Worm (Caenorhabditis elegans) whole organism, late embryonic: ENCODE data around the gene sups-1.
A peak's percentile ranks its signal among the peaks of the same experiment; 100 is the strongest.

ENCODE experiments used
- C08G9.2 ChIP-seq: sonication (generic microtip); optimal IDR thresholded peaks from 2 replicates; lab custom pipeline; 2016; ENCODE audit warnings: mild to moderate bottlenecking, missing genetic modification characterization, moderate library complexity, missing compliant biosample characterization
- C38D4.7 ChIP-seq: fragments of 200-800 bp; sonication (Bioruptor generic); optimal IDR thresholded peaks from 2 replicates; lab custom pipeline; 2018; ENCODE audit warnings: mild to moderate bottlenecking, missing genetic modification characterization, moderate library complexity, missing compliant biosample characterization
- F13H6.1 ChIP-seq: sonication (generic microtip); optimal IDR thresholded peaks from 2 replicates; lab custom pipeline; 2016; ENCODE audit warnings: missing genetic modification characterization, missing compliant biosample characterization
- K02D7.2 ChIP-seq: sonication (generic microtip); optimal IDR thresholded peaks from 2 replicates; lab custom pipeline; 2017; ENCODE audit warnings: mild to moderate bottlenecking, missing genetic modification characterization, missing compliant biosample characterization
- K09A11.1 ChIP-seq: sonication (generic microtip); optimal IDR thresholded peaks from 2 replicates; lab custom pipeline; 2017; ENCODE audit warnings: antibody characterized with exemption, mild to moderate bottlenecking, missing genetic modification characterization, missing compliant biosample characterization; ENCODE audit not compliant: insufficient read depth
- T23F11.4 ChIP-seq: fragments of 200-800 bp; sonication (Bioruptor generic); optimal IDR thresholded peaks from 2 replicates; lab custom pipeline; 2018; ENCODE audit warnings: mild to moderate bottlenecking, missing genetic modification characterization, missing compliant biosample characterization
- Y22D7AL.16 ChIP-seq: sonication (generic microtip); optimal IDR thresholded peaks from 2 replicates; lab custom pipeline; 2016; ENCODE audit warnings: missing genetic modification characterization, missing compliant biosample characterization
- ahr-1 ChIP-seq: sonication (generic microtip); optimal IDR thresholded peaks from 2 replicates; lab custom pipeline; 2016; ENCODE audit warnings: missing genetic modification characterization, missing compliant biosample characterization
- ceh-19 ChIP-seq: fragments of 200-800 bp; sonication (Bioruptor generic); optimal IDR thresholded peaks from 2 replicates; lab custom pipeline; 2018; ENCODE audit warnings: mild to moderate bottlenecking, missing genetic modification characterization, missing compliant biosample characterization
- ceh-22 ChIP-seq: sonication (generic microtip); optimal IDR thresholded peaks from 2 replicates; lab custom pipeline; 2017; ENCODE audit warnings: missing biosample characterization, missing genetic modification characterization
- ceh-24 ChIP-seq: sonication (generic microtip); optimal IDR thresholded peaks from 2 replicates; lab custom pipeline; 2016; ENCODE audit warnings: mild to moderate bottlenecking, missing genetic modification characterization, missing compliant biosample characterization
- ceh-34 ChIP-seq: sonication (generic microtip); optimal IDR thresholded peaks from 2 replicates; lab custom pipeline; 2016; ENCODE audit warnings: mild to moderate bottlenecking, missing genetic modification characterization, missing compliant biosample characterization
- ceh-45 ChIP-seq: fragments of 200-800 bp; sonication (Bioruptor generic); IDR thresholded peaks from 2 replicates; pipeline ENCODE4 v1.3.6; 2022; ENCODE audit warnings: missing genetic modification reagents, missing genetic modification characterization, missing compliant biosample characterization
- che-1 ChIP-seq: sonication (generic microtip); optimal IDR thresholded peaks from 2 replicates; lab custom pipeline; 2016; ENCODE audit warnings: mild to moderate bottlenecking, missing genetic modification characterization, missing compliant biosample characterization
- elt-2 ChIP-seq: sonication (generic microtip); optimal IDR thresholded peaks from 2 replicates; lab custom pipeline; 2016; ENCODE audit warnings: missing genetic modification reagents, missing genetic modification characterization, missing compliant biosample characterization
- hlh-30 ChIP-seq: sonication (generic microtip); optimal IDR thresholded peaks from 2 replicates; lab custom pipeline; 2017; ENCODE audit warnings: antibody characterized with exemption, missing genetic modification characterization, missing compliant biosample characterization; ENCODE audit not compliant: insufficient read depth
- hlh-6 ChIP-seq: sonication (generic microtip); optimal IDR thresholded peaks from 2 replicates; lab custom pipeline; 2016; ENCODE audit warnings: missing genotype, missing genetic modification characterization, missing compliant biosample characterization
- hlh-8 ChIP-seq: sonication (generic microtip); optimal IDR thresholded peaks from 2 replicates; lab custom pipeline; 2016; ENCODE audit warnings: missing genotype, missing genetic modification characterization, missing compliant biosample characterization
- madf-2 ChIP-seq: sonication (generic microtip); optimal IDR thresholded peaks from 2 replicates; lab custom pipeline; 2017; ENCODE audit warnings: missing genetic modification characterization, missing compliant biosample characterization
- mec-3 ChIP-seq: sonication (generic microtip); optimal IDR thresholded peaks from 2 replicates; lab custom pipeline; 2016; ENCODE audit warnings: borderline replicate concordance, missing genetic modification characterization, missing compliant biosample characterization
- nfya-1 ChIP-seq: sonication (generic microtip); optimal IDR thresholded peaks from 2 replicates; lab custom pipeline; 2017; ENCODE audit warnings: missing genetic modification characterization, mild to moderate bottlenecking, missing compliant biosample characterization, antibody characterized with exemption, moderate library complexity
- nhr-232 ChIP-seq: sonication (generic microtip); optimal IDR thresholded peaks from 2 replicates; lab custom pipeline; 2016; ENCODE audit warnings: missing genetic modification characterization, missing compliant biosample characterization
- npax-4 ChIP-seq: sonication (generic microtip); optimal IDR thresholded peaks from 2 replicates; lab custom pipeline; 2016; ENCODE audit warnings: missing genetic modification characterization, missing compliant biosample characterization
- odd-2 ChIP-seq: sonication (generic microtip); optimal IDR thresholded peaks from 2 replicates; lab custom pipeline; 2017; ENCODE audit warnings: antibody characterized with exemption, mild to moderate bottlenecking, missing genetic modification characterization, missing compliant biosample characterization
- pha-2 ChIP-seq: sonication (generic microtip); optimal IDR thresholded peaks from 2 replicates; lab custom pipeline; 2017; ENCODE audit warnings: mild to moderate bottlenecking, missing genetic modification characterization, missing compliant biosample characterization
- pha-4 ChIP-seq: fragments of 150-350 bp; optimal IDR thresholded peaks from 2 replicates; lab custom pipeline; 2018; ENCODE audit warnings: missing biosample characterization, missing genetic modification reagents, missing genetic modification characterization
- pros-1 ChIP-seq: fragments of 150-350 bp; optimal IDR thresholded peaks from 2 replicates; lab custom pipeline; 2014; ENCODE audit warnings: missing biosample characterization, missing genetic modification reagents, missing genetic modification characterization
- sox-2 ChIP-seq: fragments of 200-800 bp; sonication (Bioruptor generic); IDR thresholded peaks from 2 replicates; pipeline ENCODE4 v1.3.6; 2022; ENCODE audit warnings: missing genetic modification reagents, missing genetic modification characterization, missing compliant biosample characterization
- ttx-3 ChIP-seq: sonication (generic microtip); optimal IDR thresholded peaks from 2 replicates; lab custom pipeline; 2016; ENCODE audit warnings: missing genetic modification reagents, missing genetic modification characterization, missing compliant biosample characterization
- unc-3 ChIP-seq, 2 experiments: fragments of 200-800 bp in 1 of 2; sonication (Bioruptor generic) in 1 of 2; sonication (generic microtip) in 1 of 2; conservative IDR thresholded peaks in 1 of 2; optimal IDR thresholded peaks in 1 of 2; 2 replicates each; pipeline versions ENCODE4 v1.3.6 to Lab custom; 2016 to 2022; ENCODE audit warnings: missing compliant biosample characterization in 2 of 2, missing genetic modification characterization in 2 of 2, missing genetic modification reagents in 1 of 2
- unc-55 ChIP-seq: sonication (generic microtip); optimal IDR thresholded peaks from 2 replicates; lab custom pipeline; 2017; ENCODE audit warnings: missing biosample characterization, missing genetic modification reagents, missing genetic modification characterization
- unc-86 ChIP-seq: sonication (generic microtip); optimal IDR thresholded peaks from 2 replicates; lab custom pipeline; 2016; ENCODE audit warnings: missing genetic modification characterization, missing compliant biosample characterization

The sups-1 gene

DNA sequence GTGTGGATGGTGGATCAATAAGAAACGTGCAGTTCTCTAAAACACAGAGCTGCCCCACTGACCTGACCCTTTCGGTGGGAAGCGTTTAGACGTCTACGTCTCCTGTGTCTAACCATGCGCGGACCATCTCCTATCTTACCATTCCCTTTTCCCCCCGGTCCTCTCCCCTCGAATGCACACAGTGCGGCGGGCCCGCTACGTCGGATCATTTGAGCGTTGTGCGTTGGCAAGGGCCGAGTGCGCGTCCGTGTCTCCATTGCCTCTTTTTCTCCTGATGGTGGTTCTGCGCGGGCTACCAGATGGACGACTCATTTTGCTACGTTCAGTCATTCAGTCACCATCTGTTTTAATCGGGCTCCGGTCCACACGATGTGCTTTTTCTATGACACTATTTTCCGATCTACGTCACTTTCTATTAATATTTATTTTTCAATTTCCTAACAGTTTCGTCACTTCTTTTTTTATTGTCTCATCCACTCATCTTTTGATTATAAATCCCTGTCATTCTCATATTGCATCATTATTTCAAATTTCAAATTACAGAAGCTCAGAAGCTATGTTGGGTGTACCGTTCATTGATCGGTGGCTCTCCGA lies 8.2 kb upstream of the sups-1 start, which contains the start of gene inx-3 (continued):
- TF ChIP-seq T23F11.4 (GFP tag; lab: Kevin White, UChicago), result peak; percentile 48
- TF ChIP-seq pha-2 (tag; lab: Kevin White, UChicago), result no peak
- no peak for TF ChIP-seq Y22D7AL.16
- TF ChIP-seq odd-2 (tag; lab: Kevin White, UChicago), result no peak
- no peak for TF ChIP-seq elt-2 (tag; lab: Kevin White, UChicago)
- no peak for TF ChIP-seq ceh-45 (GFP tag; lab: Robert Waterston, UW)
- TF ChIP-seq hlh-8 (tag; lab: Kevin White, UChicago), result peak; percentile 22
- TF ChIP-seq ceh-19 (GFP tag; lab: Kevin White, UChicago), result no peak
- TF ChIP-seq K09A11.1 (tag; lab: Kevin White, UChicago), result no peak

DNA sequence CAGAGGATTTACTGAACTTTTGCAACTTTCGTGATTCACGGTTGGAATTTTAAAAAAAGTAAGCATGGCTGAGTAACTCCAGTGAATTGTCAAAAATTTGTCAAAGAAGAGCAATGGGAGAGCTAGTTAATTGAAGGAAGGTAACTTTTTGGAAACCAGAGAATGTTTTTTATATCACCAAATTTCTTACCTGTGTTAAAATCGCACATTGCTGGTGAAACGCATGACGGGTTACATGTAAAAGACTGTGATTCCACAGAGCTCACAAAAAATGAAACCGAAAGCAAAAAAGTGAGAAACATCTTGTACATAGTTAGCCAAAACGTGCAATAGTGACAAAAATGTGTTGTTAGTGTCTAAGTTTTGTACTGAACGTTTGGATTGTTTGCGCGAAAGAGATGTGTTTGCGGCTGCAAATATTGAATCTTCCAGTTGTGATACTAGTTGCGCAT lies 4.8 kb upstream of the sups-1 start, which contains the start of gene F22F4.9:
F22F4.9 (minus strand) TSS at position 402 of the 452 bp plus-strand sequence.
- no peak for TF ChIP-seq K02D7.2 (tag; lab: Kevin White, UChicago)
- no peak for TF ChIP-seq pha-4
- no peak for TF ChIP-seq ceh-45 (GFP tag; lab: Robert Waterston, UW)
- no peak for TF ChIP-seq K09A11.1 (tag; lab: Kevin White, UChicago)
- no peak for TF ChIP-seq che-1 (tag; lab: Kevin White, UChicago)
- TF ChIP-seq hlh-6 (tag; lab: Kevin White, UChicago), result no peak
- no peak for TF ChIP-seq npax-4 (tag; lab: Kevin White, UChicago)
- TF ChIP-seq unc-3 (GFP tag; conservative IDR thresholded peaks at IDR 0.05; lab: Robert Waterston, UW), result no peak
- TF ChIP-seq unc-3 (tag; optimal IDR thresholded peaks at IDR 0.05; lab: Kevin White, UChicago), result no peak
- TF ChIP-seq nfya-1 (tag; lab: Kevin White, UChicago), result no peak
- TF ChIP-seq hlh-30 (tag; lab: Kevin White, UChicago), result no peak
- TF ChIP-seq ahr-1 (tag; lab: Kevin White, UChicago), result no peak
- no peak for TF ChIP-seq ceh-22 (tag; lab: Kevin White, UChicago)
- TF ChIP-seq madf-2 (tag; lab: Kevin White, UChicago), result no peak
- no peak for TF ChIP-seq unc-86 (tag; lab: Kevin White, UChicago)
- TF ChIP-seq elt-2 (tag; lab: Kevin White, UChicago), result no peak
- TF ChIP-seq nhr-232, result no peak
- no peak for TF ChIP-seq pros-1 (tag; lab: Kevin White, UChicago)
- TF ChIP-seq ceh-19 (GFP tag; lab: Kevin White, UChicago), result no peak
- TF ChIP-seq ttx-3 (tag; lab: Kevin White, UChicago), result no peak
- TF ChIP-seq sox-2 (GFP tag; lab: Robert Waterston, UW), result no peak
- TF ChIP-seq, all 69 proteins: peak for 0

DNA sequence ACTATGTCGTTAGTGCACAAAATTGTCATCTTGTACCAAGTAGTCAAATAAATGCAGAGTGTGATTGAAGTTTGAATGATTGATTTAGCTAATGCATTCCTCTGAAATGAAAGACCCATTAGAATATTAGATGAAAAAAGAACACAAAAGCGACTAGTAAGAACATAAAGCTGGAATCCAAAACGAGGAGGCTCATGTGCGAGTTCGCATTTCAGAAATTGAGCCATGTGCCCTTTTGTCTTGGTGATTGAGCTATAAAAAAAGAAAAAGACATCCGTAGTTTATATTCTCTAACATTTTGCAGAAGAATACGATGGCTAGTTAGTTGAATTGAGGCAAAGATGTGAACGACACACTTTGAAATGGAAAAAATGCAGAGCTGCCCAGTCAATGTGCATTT lies 2.5 kb upstream of the sups-1 start, which contains the start of gene F22F4.4:
F22F4.4 (minus strand) TSS at position 101 of the 400 bp plus-strand sequence.
- TF ChIP-seq ceh-34 (tag; lab: Kevin White, UChicago), result no peak
- TF ChIP-seq F13H6.1, result no peak
- no peak for TF ChIP-seq C08G9.2
- TF ChIP-seq C38D4.7, result no peak

DNA sequence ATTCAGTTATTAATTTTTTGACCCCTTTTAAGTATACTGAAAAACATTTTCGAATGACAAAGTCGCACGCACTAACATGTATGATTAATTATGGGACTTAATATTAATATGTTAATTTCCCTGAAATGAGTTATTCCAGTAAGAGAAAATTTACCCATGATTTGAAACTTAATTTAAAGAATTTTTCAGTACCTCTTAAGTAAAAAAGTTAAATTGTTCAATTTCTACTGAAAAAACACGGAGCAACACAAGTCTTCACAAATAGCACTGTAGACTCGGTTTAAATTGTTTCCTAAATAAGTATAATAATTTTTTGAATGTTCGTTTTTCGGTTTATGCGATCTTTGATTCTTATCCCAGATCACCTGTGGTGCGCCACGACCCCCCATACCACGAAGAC lies 1.5 kb upstream of the sups-1 start:
- TF ChIP-seq unc-86 (tag; lab: Kevin White, UChicago) (no peak), mec-3 (tag; lab: Kevin White, UChicago) (no peak), ttx-3 (tag; lab: Kevin White, UChicago) (no peak), hlh-8 (tag; lab: Kevin White, UChicago) (no peak), madf-2 (tag; lab: Kevin White, UChicago) (no peak), unc-3 (GFP tag; conservative IDR thresholded peaks at IDR 0.05; lab: Robert Waterston, UW) (no peak), unc-3 (tag; optimal IDR thresholded peaks at IDR 0.05; lab: Kevin White, UChicago) (no peak), ceh-24 (tag; lab: Kevin White, UChicago) (no peak), unc-55 (GFP tag; lab: Kevin White, UChicago) (no peak), pha-2 (tag; lab: Kevin White, UChicago) (no peak)
